Fruit fly (Drosophila melanogaster) whole organism, embryonic: ENCODE data around the gene CG14659.

ENCODE experiments used
- Blimp-1 ChIP-seq: fragments of 200-800 bp; sonication (Bioruptor generic); optimal IDR thresholded peaks from 3 replicates; lab custom pipeline; 2018; ENCODE audit warnings: missing biosample characterization, missing genetic modification characterization, mild to moderate bottlenecking, moderate library complexity, missing genetic modification reagents
- CG9437 ChIP-seq: fragments of 200-800 bp; sonication (Bioruptor generic); optimal IDR thresholded peaks from 2 replicates; lab custom pipeline; 2018; ENCODE audit warnings: missing biosample characterization, mild to moderate bottlenecking, missing genetic modification characterization
- ab ChIP-seq: fragments of 200-800 bp; sonication (Bioruptor generic); optimal IDR thresholded peaks from 2 replicates; lab custom pipeline; 2016; ENCODE audit warnings: missing biosample characterization, missing genetic modification characterization
- kah ChIP-seq: fragments of 200-800 bp; sonication (Bioruptor generic); optimal IDR thresholded peaks from 2 replicates; lab custom pipeline; 2018; ENCODE audit warnings: missing biosample characterization, mild to moderate bottlenecking, missing genetic modification characterization
- salm ChIP-seq: fragments of 200-800 bp; sonication (Bioruptor generic); optimal IDR thresholded peaks from 2 replicates; lab custom pipeline; 2018; ENCODE audit warnings: missing biosample characterization, mild to moderate bottlenecking, missing genetic modification characterization
- shn ChIP-seq: fragments of 200-800 bp; sonication (Bioruptor generic); optimal IDR thresholded peaks from 3 replicates; lab custom pipeline; 2016; ENCODE audit warnings: missing biosample characterization, missing genetic modification characterization

DNA sequence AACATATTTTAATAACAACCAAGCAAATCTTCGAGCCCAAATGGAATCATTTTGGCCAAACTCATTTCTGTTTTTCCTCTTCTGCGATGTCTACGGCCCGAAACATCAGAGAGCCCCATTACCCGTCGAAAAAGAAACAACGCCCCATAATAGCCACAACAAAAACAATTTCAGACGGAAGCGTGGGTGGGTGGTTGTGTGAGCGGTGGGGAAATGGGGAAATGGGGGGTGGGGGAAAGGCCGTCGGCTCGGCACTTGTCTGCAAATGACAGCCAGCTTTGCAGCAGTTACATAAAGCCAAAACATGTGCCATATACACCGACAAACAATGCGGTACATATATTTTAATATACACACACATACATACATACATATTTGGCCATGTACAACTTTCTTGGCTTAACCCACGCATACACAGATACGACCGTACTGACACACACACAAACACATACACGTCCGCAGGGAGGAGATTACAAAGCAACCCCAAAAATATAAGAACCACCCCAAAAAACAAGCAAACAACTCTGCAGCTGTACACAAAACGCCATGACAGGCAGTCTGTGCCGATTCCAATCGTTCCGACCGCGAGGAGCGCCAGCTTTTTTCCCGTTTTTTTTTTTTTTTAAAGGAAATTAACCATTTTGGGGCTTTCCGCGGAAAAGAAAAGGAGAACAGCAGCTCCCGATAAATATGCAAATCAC is 34.0 kb upstream of the CG14659 start:
- TF ChIP-seq CG9437 (GFP tag; lab: Kevin White, UChicago) (no peak), salm (tag; lab: Kevin White, UChicago) (no peak), ab (no peak), Blimp-1 (GFP tag; lab: Kevin White, UChicago) (no peak), kah (GFP tag; lab: Kevin White, UChicago) (no peak), shn (no peak)
